Fruit fly (Drosophila melanogaster) whole organism, embryonic: ENCODE data around the gene TTLL1A.

Source experiments
- Dek ChIP-seq: fragments of 200-800 bp; sonication (Bioruptor generic); optimal IDR thresholded peaks from 3 replicates; lab custom pipeline; 2019; ENCODE audit warnings: missing biosample characterization, mild to moderate bottlenecking, missing genetic modification characterization, moderate library complexity
- Gug ChIP-seq: fragments of 200-800 bp; sonication (Bioruptor generic); IDR thresholded peaks from 4 replicates; pipeline ENCODE4 v1.3.6; 2022; ENCODE audit warnings: missing biosample characterization, missing genetic modification characterization
- cas ChIP-seq: fragments of 200-800 bp; sonication (Bioruptor generic); IDR thresholded peaks from 2 replicates; pipeline ENCODE4 v1.3.6; 2022; ENCODE audit warnings: missing biosample characterization, missing genetic modification characterization
- maf-S ChIP-seq: fragments of 200-800 bp; sonication (Bioruptor generic); optimal IDR thresholded peaks from 2 replicates; lab custom pipeline; 2016; ENCODE audit warnings: missing biosample characterization, missing genetic modification characterization
- run ChIP-seq: fragments of 200-800 bp; sonication (Bioruptor generic); optimal IDR thresholded peaks from 3 replicates; lab custom pipeline; 2018; ENCODE audit warnings: missing biosample characterization, mild to moderate bottlenecking, missing genetic modification characterization

DNA sequence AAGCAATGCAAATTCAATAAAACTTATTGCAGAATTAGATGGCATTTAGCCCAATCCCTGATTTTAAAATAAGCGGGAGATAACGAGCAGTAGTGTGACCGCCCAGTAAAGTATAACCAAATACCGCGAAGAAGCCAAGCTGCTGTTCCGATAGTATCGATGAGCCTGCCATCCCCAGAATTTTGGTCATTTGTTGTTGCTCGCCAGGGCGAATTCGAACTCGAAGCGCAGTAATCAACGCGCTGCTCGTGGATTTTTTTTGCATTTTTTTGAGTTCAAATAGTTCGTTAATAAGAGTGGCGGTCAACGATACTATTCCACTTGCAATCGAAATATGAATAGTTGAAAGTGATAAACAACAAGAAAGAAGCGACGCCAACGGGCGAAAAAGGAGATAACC is 42.6 kb downstream of the TTLL1A start, which contains the start of gene baz:
- TF ChIP-seq cas (GFP tag; lab: Robert Waterston, UW) (no peak), run (no peak), Dek (tag; lab: Kevin White, UChicago) (peak; percentile 20), maf-S (GFP tag; lab: Kevin White, UChicago) (no peak), Gug (no peak)
